Worm (Caenorhabditis elegans) whole organism, L2 larva: ENCODE results near the gene pir-2.

Experiments used
- alr-1 ChIP-seq: fragments of 150-350 bp; optimal IDR thresholded peaks from 2 replicates; lab custom pipeline; 2014; ENCODE audit warnings: missing biosample characterization, missing genetic modification characterization
- aly-2 ChIP-seq: fragments of 150-350 bp; optimal IDR thresholded peaks from 2 replicates; lab custom pipeline; 2014; ENCODE audit warnings: missing biosample characterization, missing genetic modification characterization
- ama-1 ChIP-seq: fragments of 150-350 bp; optimal IDR thresholded peaks from 2 replicates; lab custom pipeline; 2018; ENCODE audit warnings: inconsistent platforms
- ceh-82 ChIP-seq: fragments of 150-350 bp; optimal IDR thresholded peaks from 2 replicates; lab custom pipeline; 2014; ENCODE audit warnings: missing biosample characterization, missing genetic modification characterization
- lin-11 ChIP-seq: fragments of 150-350 bp; sonication (generic microtip); optimal IDR thresholded peaks from 2 replicates; lab custom pipeline; 2014; ENCODE audit warnings: missing biosample characterization, missing genetic modification characterization, inconsistent platforms, mixed read lengths
- lsy-2 ChIP-seq, 2 experiments: fragments of 150-350 bp in 1 of 2; sonication (generic microtip) in 1 of 2; optimal IDR thresholded peaks; 2 replicates each; lab custom pipeline; 2014 to 2017; ENCODE audit warnings: missing biosample characterization in 2 of 2, missing genetic modification characterization in 2 of 2
- nhr-11 ChIP-seq: fragments of 150-350 bp; optimal IDR thresholded peaks from 2 replicates; lab custom pipeline; 2014; ENCODE audit warnings: missing biosample characterization, missing genetic modification characterization
- nhr-12 ChIP-seq: fragments of 150-350 bp; optimal IDR thresholded peaks from 2 replicates; lab custom pipeline; 2014; ENCODE audit warnings: missing biosample characterization, missing genetic modification characterization
- sma-9 ChIP-seq, 2 experiments: fragments of 150-350 bp in 1 of 2; sonication (generic microtip) in 1 of 2; optimal IDR thresholded peaks; 2 replicates each; lab custom pipeline; 2014 to 2016; ENCODE audit warnings: missing genetic modification characterization in 2 of 2, mild to moderate bottlenecking in 1 of 2, missing biosample characterization in 1 of 2, missing compliant biosample characterization in 1 of 2, missing genetic modification reagents in 1 of 2, moderate library complexity in 1 of 2
- snpc-4 ChIP-seq: fragments of 150-350 bp; optimal IDR thresholded peaks from 2 replicates; lab custom pipeline; 2014; ENCODE audit warnings: missing biosample characterization, missing genetic modification characterization
- unc-39 ChIP-seq: fragments of 150-350 bp; optimal IDR thresholded peaks from 2 replicates; lab custom pipeline; 2014; ENCODE audit warnings: missing biosample characterization, missing genetic modification characterization
- unc-62 ChIP-seq: fragments of 150-350 bp; optimal IDR thresholded peaks from 2 replicates; lab custom pipeline; 2014; ENCODE audit warnings: missing biosample characterization, missing genetic modification reagents, missing genetic modification characterization
- ztf-11 ChIP-seq: sonication (generic microtip); optimal IDR thresholded peaks from 2 replicates; lab custom pipeline; 2017; ENCODE audit warnings: missing biosample characterization, missing genetic modification characterization

DNA sequence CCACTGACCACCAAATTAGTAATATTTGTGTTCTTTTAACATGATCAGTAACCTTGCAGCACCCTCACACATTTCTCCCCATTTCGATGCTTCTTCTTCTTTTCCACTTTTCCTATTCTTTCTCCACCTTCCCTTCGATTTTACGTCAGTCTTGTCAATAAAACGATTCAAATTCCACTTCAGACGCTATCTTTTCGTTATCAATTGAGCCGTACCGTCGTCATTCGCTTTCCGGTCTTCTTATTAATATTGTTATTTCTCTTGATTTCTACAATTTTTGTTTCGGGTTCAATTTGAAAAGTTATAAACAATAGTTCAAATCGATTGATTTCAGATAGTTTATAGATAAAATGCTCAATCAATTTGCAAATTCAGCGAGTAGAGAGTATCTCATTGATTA, 44.0 kb upstream of the pir-2 start:
- TF ChIP-seq unc-39 (tag; lab: Kevin White, UChicago) (no peak), alr-1 (tag; lab: Kevin White, UChicago) (no peak), ama-1 (lab: Kevin White, UChicago) (no peak), nhr-11 (no peak), lin-11 (tag; lab: Kevin White, UChicago) (no peak), ceh-82 (tag; lab: Kevin White, UChicago) (no peak), ztf-11 (no peak), snpc-4 (no peak), aly-2 (no peak), sma-9 (GFP tag; optimal IDR thresholded peaks at IDR 0.05; lab: Kevin White, UChicago) (no peak), sma-9 (tag; optimal IDR thresholded peaks at IDR 0.05; lab: Kevin White, UChicago) (no peak), nhr-12 (no peak), lsy-2 (tag; optimal IDR thresholded peaks at IDR 0.05; lab: Kevin White, UChicago) (no peak), unc-62 (no peak)
